Fruit fly (Drosophila melanogaster): ENCODE data around the gene RhoGEF64C.

DNA sequence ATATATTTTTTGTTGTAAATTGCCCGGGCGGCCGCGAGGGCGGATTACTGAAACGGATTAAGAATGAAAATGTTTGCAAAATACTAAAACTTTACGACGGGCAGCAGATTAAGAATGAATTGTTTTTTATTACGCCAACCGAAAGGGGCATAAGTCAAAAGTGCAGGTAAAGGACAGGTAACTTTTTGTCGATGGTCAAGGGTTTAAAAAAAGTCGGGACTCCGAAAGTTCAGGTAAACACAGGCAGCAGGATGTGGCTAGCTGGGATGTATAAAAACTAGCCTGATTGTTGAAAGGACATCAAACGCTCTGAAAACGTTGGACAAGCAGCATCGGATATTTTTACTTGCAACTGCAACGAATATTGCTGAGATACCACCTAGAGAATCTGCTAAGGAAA, 65.0 kb downstream of the RhoGEF64C start, which contains the start of gene CG13711:
- TF ChIP-seq CG5245 (GFP tag; optimal IDR thresholded peaks at IDR 0.05), result no peak
- no peak for TF ChIP-seq CG10565 (GFP tag; optimal IDR thresholded peaks at IDR 0.05)
- no peak for TF ChIP-seq CG11247 (GFP tag; IDR thresholded peaks at IDR 0.05)
